Worm (Caenorhabditis elegans): ENCODE measurements around the gene Y55D5A.4.
"Not testable (repeated sequence)": the region's sequence is repeated elsewhere in the genome, so short reads cannot be mapped to it uniquely, and the experiment has no call there.

DNA sequence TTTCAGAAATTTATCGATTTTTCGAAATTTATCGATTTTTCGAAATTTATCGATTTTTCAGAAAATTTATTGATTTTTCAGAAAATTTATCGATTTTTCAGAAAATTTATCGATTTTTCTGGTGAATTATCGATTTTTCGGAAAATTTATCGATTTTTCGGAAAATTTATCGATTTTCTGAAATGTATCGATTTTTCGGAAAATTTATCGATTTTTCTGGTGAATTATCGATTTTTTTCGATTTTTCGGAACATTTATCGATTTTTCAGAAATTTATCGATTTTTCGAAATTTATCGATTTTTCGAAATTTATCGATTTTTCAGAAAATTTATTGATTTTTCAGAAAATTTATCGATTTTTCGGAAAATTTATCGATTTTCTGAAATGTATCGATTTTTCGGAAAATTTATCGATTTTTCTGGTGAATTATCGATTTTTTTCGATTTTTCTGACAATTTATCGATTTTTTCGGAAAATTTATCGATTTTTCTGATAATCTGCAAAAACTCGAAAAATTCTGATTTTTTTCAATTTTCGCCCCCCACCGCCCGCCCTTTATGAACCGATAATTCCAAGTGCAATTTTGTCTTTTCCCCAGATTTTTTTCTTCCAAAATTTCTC is 29.0 kb downstream of the Y55D5A.4 start:
- not testable (repeated sequence) for TF ChIP-seq fkh-10 (GFP tag; optimal IDR thresholded peaks at IDR 0.05); ztf-11 (tag; optimal IDR thresholded peaks at IDR 0.05); nhr-11 (tag; optimal IDR thresholded peaks at IDR 0.05); lsy-2 (tag; optimal IDR thresholded peaks at IDR 0.05); pqm-1 (tag; optimal IDR thresholded peaks at IDR 0.05); egl-27 (tag; optimal IDR thresholded peaks at IDR 0.05); snpc-4 (tag; optimal IDR thresholded peaks at IDR 0.05); pha-4 (GFP tag; IDR thresholded peaks at IDR 0.05); pha-4 (tag; optimal IDR thresholded peaks at IDR 0.05); zag-1 (tag; optimal IDR thresholded peaks at IDR 0.05); ZK337.2 (GFP tag; IDR thresholded peaks at IDR 0.05); snpc-1.2 (GFP tag; IDR thresholded peaks at IDR 0.05); nhr-28 (tag; optimal IDR thresholded peaks at IDR 0.05)
